Fruit fly (Drosophila melanogaster): ENCODE results near the gene opm.

opm gene

dm6 chrX:15023826-15024545 is 42.2 kb downstream of the opm start, which contains the start of gene be (continued):
- TF ChIP-seq btn (GFP tag; optimal IDR thresholded peaks at IDR 0.05) (no peak), CG8388 (GFP tag; optimal IDR thresholded peaks at IDR 0.05) (peak; percentile 73), cato (GFP tag; optimal IDR thresholded peaks at IDR 0.05; ENCODE audit: borderline replicate concordance) (peak; percentile 18), bigmax (GFP tag; optimal IDR thresholded peaks at IDR 0.05) (no peak), CG14441 (GFP tag; IDR thresholded peaks at IDR 0.05) (no peak), TFAM (GFP tag; optimal IDR thresholded peaks at IDR 0.05) (no peak), tx (GFP tag; optimal IDR thresholded peaks at IDR 0.05) (no peak), Atf6 (GFP tag; IDR thresholded peaks at IDR 0.05) (peak; percentile 69), CG5180 (GFP tag; optimal IDR thresholded peaks at IDR 0.05) (peak; percentile 52), Lim3 (GFP tag; IDR thresholded peaks at IDR 0.05) (no peak), dati (GFP tag; IDR thresholded peaks at IDR 0.05) (no peak), Gug (GFP tag; IDR thresholded peaks at IDR 0.05) (no peak; the same call in 3 of the 4 replicates), NK7.1 (GFP tag; optimal IDR thresholded peaks at IDR 0.05) (no peak), HHEX (GFP tag; optimal IDR thresholded peaks at IDR 0.05) (peak; percentile 29), ERR (GFP tag; optimal IDR thresholded peaks at IDR 0.05) (no peak), Gsc (GFP tag; IDR thresholded peaks at IDR 0.05) (no peak), CG16813 (GFP tag; IDR thresholded peaks at IDR 0.05; ENCODE audit: partially characterized antibody) (no peak), CG12299 (tag; optimal IDR thresholded peaks at IDR 0.05) (peak; percentile 58), grau (tag; optimal IDR thresholded peaks at IDR 0.05) (peak; percentile 86), CG1233 (GFP tag; optimal IDR thresholded peaks at IDR 0.05) (peak; percentile 64), CG31441 (GFP tag; IDR thresholded peaks at IDR 0.05) (peak; percentile 88), CG16779 (GFP tag; IDR thresholded peaks at IDR 0.05) (no peak), NFAT (GFP tag; IDR thresholded peaks at IDR 0.05) (no peak), CG9727 (GFP tag; optimal IDR thresholded peaks at IDR 0.05) (peak; percentile 87), hkb (optimal IDR thresholded peaks at IDR 0.05) (no peak), hkb (GFP tag; IDR thresholded peaks at IDR 0.05) (0 out of 2 replicates have a peak, but pooled peaks have one; percentile 26), tin (GFP tag; optimal IDR thresholded peaks at IDR 0.05) (peak; percentile 31), NC2α (GFP tag; optimal IDR thresholded peaks at IDR 0.05) (no peak), slou (GFP tag; optimal IDR thresholded peaks at IDR 0.05) (no peak), Jarid2 (GFP tag; optimal IDR thresholded peaks at IDR 0.05) (peak; percentile 81), Meics (GFP tag; optimal IDR thresholded peaks at IDR 0.05) (peak; percentile 82), GATAe (GFP tag; conservative IDR thresholded peaks at IDR 0.05) (no peak), seq (GFP tag; IDR thresholded peaks at IDR 0.05) (no peak), vvl (GFP tag; IDR thresholded peaks at IDR 0.05) (peak; percentile 56), ro (GFP tag; IDR thresholded peaks at IDR 0.05) (peak; percentile 40; the same call in 1 of the 2 replicates), CG31388 (GFP tag; optimal IDR thresholded peaks at IDR 0.05) (no peak), CG8089 (GFP tag; optimal IDR thresholded peaks at IDR 0.05) (no peak), knrl (GFP tag; IDR thresholded peaks at IDR 0.05; ENCODE audit: partially characterized antibody) (no peak), CG15011 (GFP tag; optimal IDR thresholded peaks at IDR 0.05) (no peak), stwl (tag; optimal IDR thresholded peaks at IDR 0.05) (no peak), Opbp (GFP tag; IDR thresholded peaks at IDR 0.05; ENCODE audit: partially characterized antibody) (no peak), CG13123 (GFP tag; optimal IDR thresholded peaks at IDR 0.05) (peak; percentile 23), Nf-YC (tag; optimal IDR thresholded peaks at IDR 0.05) (peak; percentile 83), D (optimal IDR thresholded peaks at IDR 0.05) (no peak), D (GFP tag; optimal IDR thresholded peaks at IDR 0.05) (peak; percentile 42), CG18011 (GFP tag; optimal IDR thresholded peaks at IDR 0.05) (no peak), tap (tag; optimal IDR thresholded peaks at IDR 0.05) (peak; percentile 61), caup (GFP tag; optimal IDR thresholded peaks at IDR 0.05; ENCODE audit: severe bottlenecking) (peak; percentile 9), Myb (GFP tag; optimal IDR thresholded peaks at IDR 0.05) (no peak), CG8765 (GFP tag; IDR thresholded peaks at IDR 0.05) (no peak)
